Fruit fly (Drosophila melanogaster) whole organism, embryonic: ENCODE measurements around the gene CG4949.

Experiments used
- Asciz ChIP-seq: fragments of 200-800 bp; sonication (Bioruptor generic); optimal IDR thresholded peaks from 2 replicates; lab custom pipeline; 2017; ENCODE audit warnings: missing biosample characterization, mild to moderate bottlenecking, missing genetic modification characterization, missing genetic modification reagents
- CG10209 ChIP-seq: fragments of 200-800 bp; sonication (Bioruptor generic); optimal IDR thresholded peaks from 3 replicates; lab custom pipeline; 2017; ENCODE audit warnings: missing biosample characterization, mild to moderate bottlenecking, missing genetic modification characterization, missing genetic modification reagents
- CG10267 ChIP-seq: fragments of 200-800 bp; sonication (Bioruptor generic); optimal IDR thresholded peaks from 2 replicates; lab custom pipeline; 2018; ENCODE audit warnings: missing biosample characterization, mild to moderate bottlenecking, missing genetic modification characterization, moderate library complexity
- CG10462 ChIP-seq: fragments of 200-800 bp; sonication (Bioruptor generic); optimal IDR thresholded peaks from 2 replicates; lab custom pipeline; 2016; ENCODE audit warnings: missing biosample characterization, missing genetic modification characterization
- CG12071 ChIP-seq: fragments of 200-800 bp; sonication (Bioruptor generic); optimal IDR thresholded peaks from 3 replicates; lab custom pipeline; 2018; ENCODE audit warnings: missing biosample characterization, mild to moderate bottlenecking, missing genetic modification characterization
- CG15073 ChIP-seq: fragments of 200-800 bp; sonication (Bioruptor generic); optimal IDR thresholded peaks from 2 replicates; lab custom pipeline; 2016; ENCODE audit warnings: missing biosample characterization, missing genetic modification characterization
- CG15514 ChIP-seq: fragments of 200-800 bp; sonication (Bioruptor generic); optimal IDR thresholded peaks from 3 replicates; lab custom pipeline; 2017; ENCODE audit warnings: missing biosample characterization, missing genetic modification characterization, mild to moderate bottlenecking, moderate library complexity, missing genetic modification reagents
- CG16815 ChIP-seq: fragments of 200-800 bp; sonication (Bioruptor generic); optimal IDR thresholded peaks from 3 replicates; lab custom pipeline; 2017; ENCODE audit warnings: missing biosample characterization, mild to moderate bottlenecking, missing genetic modification characterization
- CG17361 ChIP-seq: fragments of 200-800 bp; sonication (Bioruptor generic); IDR thresholded peaks from 3 replicates; pipeline ENCODE4 v1.3.6; 2022; ENCODE audit warnings: missing biosample characterization, missing genetic modification characterization
- CG18599 ChIP-seq: fragments of 200-800 bp; sonication (Bioruptor generic); optimal IDR thresholded peaks from 3 replicates; lab custom pipeline; 2017; ENCODE audit warnings: missing biosample characterization, missing genetic modification characterization, mild to moderate bottlenecking, moderate library complexity, missing genetic modification reagents
- CG2120 ChIP-seq: fragments of 200-800 bp; sonication (Bioruptor generic); optimal IDR thresholded peaks from 3 replicates; lab custom pipeline; 2016; ENCODE audit warnings: missing biosample characterization, missing genetic modification characterization
- CG2712 ChIP-seq: fragments of 200-800 bp; optimal IDR thresholded peaks from 3 replicates; lab custom pipeline; 2019; ENCODE audit warnings: missing biosample characterization, mild to moderate bottlenecking, missing genetic modification characterization, moderate library complexity
- CG31224 ChIP-seq: fragments of 200-800 bp; sonication (Bioruptor generic); IDR thresholded peaks from 2 replicates; pipeline ENCODE4 v1.3.6; 2022; ENCODE audit warnings: missing biosample characterization, missing genetic modification characterization
- CG34224 ChIP-seq: fragments of 200-800 bp; sonication (Bioruptor generic); IDR thresholded peaks from 3 replicates; pipeline ENCODE4 v1.3.6; 2022; ENCODE audit warnings: missing biosample characterization, missing genetic modification characterization; ENCODE audit not compliant: partially characterized antibody
- CG4820 ChIP-seq: fragments of 200-800 bp; sonication (Bioruptor generic); optimal IDR thresholded peaks from 3 replicates; lab custom pipeline; 2016; ENCODE audit warnings: missing biosample characterization, missing genetic modification characterization
- CG5245 ChIP-seq: fragments of 200-800 bp; sonication (Bioruptor generic); optimal IDR thresholded peaks from 3 replicates; lab custom pipeline; 2016; ENCODE audit warnings: missing biosample characterization, missing genetic modification characterization
- CG5953 ChIP-seq: fragments of 200-800 bp; sonication (Bioruptor generic); IDR thresholded peaks from 2 replicates; pipeline ENCODE4 v1.3.6; 2022; ENCODE audit warnings: missing biosample characterization, missing genetic modification characterization
- CG7357 ChIP-seq: fragments of 200-800 bp; sonication (Bioruptor generic); IDR thresholded peaks from 3 replicates; pipeline ENCODE4 v1.3.6; 2022; ENCODE audit warnings: missing biosample characterization, missing genetic modification characterization
- CG8359 ChIP-seq: fragments of 200-800 bp; sonication (Bioruptor generic); optimal IDR thresholded peaks from 2 replicates; lab custom pipeline; 2017; ENCODE audit warnings: missing biosample characterization, mild to moderate bottlenecking, missing genetic modification characterization, borderline replicate concordance
- CG8478 ChIP-seq: fragments of >200 bp; optimal IDR thresholded peaks from 2 replicates; lab custom pipeline; 2018
- CG8924 ChIP-seq: fragments of 200-800 bp; optimal IDR thresholded peaks from 3 replicates; lab custom pipeline; 2019; ENCODE audit warnings: missing biosample characterization, mild to moderate bottlenecking, missing genetic modification characterization, moderate library complexity
- CG9215 ChIP-seq: fragments of 200-800 bp; sonication (Bioruptor generic); IDR thresholded peaks from 2 replicates; pipeline ENCODE4 v1.3.6; 2022; ENCODE audit warnings: missing biosample characterization, missing genetic modification characterization
- CG9437 ChIP-seq: fragments of 200-800 bp; sonication (Bioruptor generic); optimal IDR thresholded peaks from 2 replicates; lab custom pipeline; 2018; ENCODE audit warnings: missing biosample characterization, mild to moderate bottlenecking, missing genetic modification characterization
- CG9817 ChIP-seq: fragments of 200-800 bp; sonication (Bioruptor generic); optimal IDR thresholded peaks from 2 replicates; lab custom pipeline; 2018; ENCODE audit warnings: missing biosample characterization, mild to moderate bottlenecking, missing genetic modification characterization, moderate library complexity
- Dp ChIP-seq: fragments of 200-800 bp; sonication (Bioruptor generic); optimal IDR thresholded peaks from 2 replicates; lab custom pipeline; 2018; ENCODE audit warnings: missing biosample characterization, mild to moderate bottlenecking, missing genetic modification characterization, moderate library complexity
- HHEX ChIP-seq: fragments of 200-800 bp; sonication (Bioruptor generic); optimal IDR thresholded peaks from 3 replicates; lab custom pipeline; 2017; ENCODE audit warnings: missing biosample characterization, mild to moderate bottlenecking, missing genetic modification characterization, missing genetic modification reagents
- HLH54F ChIP-seq: fragments of 200-800 bp; sonication (Bioruptor generic); optimal IDR thresholded peaks from 3 replicates; lab custom pipeline; 2016; ENCODE audit warnings: missing biosample characterization, missing genetic modification characterization
- MESR4 ChIP-seq: fragments of 200-800 bp; sonication (Bioruptor generic); optimal IDR thresholded peaks from 2 replicates; lab custom pipeline; 2018; ENCODE audit warnings: missing biosample characterization, mild to moderate bottlenecking, missing genetic modification characterization, moderate library complexity
- Meics ChIP-seq: fragments of 200-800 bp; sonication (Bioruptor generic); optimal IDR thresholded peaks from 2 replicates; lab custom pipeline; 2017; ENCODE audit warnings: missing biosample characterization, mild to moderate bottlenecking, missing genetic modification characterization
- Oli ChIP-seq: fragments of 200-800 bp; sonication (Bioruptor generic); optimal IDR thresholded peaks from 2 replicates; lab custom pipeline; 2018; ENCODE audit warnings: missing biosample characterization, mild to moderate bottlenecking, missing genetic modification characterization, moderate library complexity
- Sox100B ChIP-seq: fragments of 200-800 bp; sonication (Bioruptor generic); optimal IDR thresholded peaks from 3 replicates; lab custom pipeline; 2018; ENCODE audit warnings: missing biosample characterization, mild to moderate bottlenecking, missing genetic modification characterization
- Sox102F ChIP-seq: fragments of 200-800 bp; sonication (Bioruptor generic); optimal IDR thresholded peaks from 2 replicates; lab custom pipeline; 2018; ENCODE audit warnings: missing biosample characterization, mild to moderate bottlenecking, missing genetic modification characterization, moderate library complexity
- Ssrp ChIP-seq: fragments of 200-800 bp; sonication (Bioruptor generic); optimal IDR thresholded peaks from 2 replicates; lab custom pipeline; 2018; ENCODE audit warnings: missing biosample characterization, mild to moderate bottlenecking, missing genetic modification characterization, moderate library complexity
- ase ChIP-seq: fragments of 200-800 bp; sonication (Bioruptor generic); IDR thresholded peaks from 3 replicates; pipeline ENCODE4 v1.3.6; 2022; ENCODE audit warnings: missing biosample characterization, missing genetic modification characterization
- bigmax ChIP-seq: fragments of 200-800 bp; sonication (Bioruptor generic); optimal IDR thresholded peaks from 2 replicates; lab custom pipeline; 2018; ENCODE audit warnings: missing biosample characterization, mild to moderate bottlenecking, missing genetic modification characterization
- chm ChIP-seq: fragments of 200-800 bp; sonication (Bioruptor generic); IDR thresholded peaks from 2 replicates; pipeline ENCODE4 v1.3.6; 2022; ENCODE audit warnings: missing biosample characterization, missing genetic modification characterization
- dati ChIP-seq: fragments of 200-800 bp; sonication (Bioruptor generic); IDR thresholded peaks from 2 replicates; pipeline ENCODE4 v1.3.6; 2022; ENCODE audit warnings: missing biosample characterization, missing genetic modification characterization
- dpn ChIP-seq, 2 experiments: fragments of 200-800 bp; sonication (Bioruptor generic); optimal IDR thresholded peaks; 3 replicates each; lab custom pipeline; 2016; ENCODE audit warnings: missing biosample characterization in 2 of 2, missing genetic modification characterization in 2 of 2
- esg ChIP-seq: fragments of 200-800 bp; sonication (Bioruptor generic); conservative IDR thresholded peaks from 2 replicates; pipeline ENCODE4 v1.3.6; 2022; ENCODE audit warnings: missing biosample characterization, missing genetic modification characterization
- fd3F ChIP-seq: fragments of 200-800 bp; sonication (Bioruptor generic); optimal IDR thresholded peaks from 2 replicates; lab custom pipeline; 2018; ENCODE audit warnings: missing biosample characterization, mild to moderate bottlenecking, missing genetic modification characterization, moderate library complexity
- gcm ChIP-seq: fragments of 200-800 bp; sonication (Bioruptor generic); optimal IDR thresholded peaks from 2 replicates; lab custom pipeline; 2019; ENCODE audit warnings: missing biosample characterization, mild to moderate bottlenecking, missing genetic modification characterization, moderate library complexity
- ham ChIP-seq: fragments of 200-800 bp; sonication (Bioruptor generic); IDR thresholded peaks from 2 replicates; pipeline ENCODE4 v1.3.6; 2022; ENCODE audit warnings: missing biosample characterization, missing genetic modification characterization
- her ChIP-seq: fragments of 200-800 bp; sonication (Bioruptor generic); optimal IDR thresholded peaks from 2 replicates; lab custom pipeline; 2016; ENCODE audit warnings: missing biosample characterization, missing genetic modification characterization
- lov ChIP-seq, 2 experiments: fragments of 200-800 bp in 1 of 2; fragments of >200 bp in 1 of 2; sonication (Bioruptor generic) in 1 of 2; IDR thresholded peaks in 1 of 2; optimal IDR thresholded peaks in 1 of 2; 2 replicates in 1 of 2; 3 replicates in 1 of 2; pipeline versions ENCODE4 v1.3.6 to Lab custom; 2017 to 2022; ENCODE audit warnings: missing biosample characterization in 1 of 2, missing genetic modification characterization in 1 of 2
- peb ChIP-seq: fragments of 200-800 bp; sonication (Bioruptor generic); IDR thresholded peaks from 2 replicates; pipeline ENCODE4 v1.3.6; 2022; ENCODE audit warnings: missing biosample characterization, missing genetic modification characterization
- pum ChIP-seq: fragments of 200-800 bp; sonication (Bioruptor generic); optimal IDR thresholded peaks from 2 replicates; lab custom pipeline; 2016; ENCODE audit warnings: missing biosample characterization, missing genetic modification characterization
- salm ChIP-seq: fragments of 200-800 bp; sonication (Bioruptor generic); optimal IDR thresholded peaks from 2 replicates; lab custom pipeline; 2018; ENCODE audit warnings: missing biosample characterization, mild to moderate bottlenecking, missing genetic modification characterization
- sim ChIP-seq: fragments of 200-800 bp; sonication (Bioruptor generic); IDR thresholded peaks from 2 replicates; pipeline ENCODE4 v1.3.6; 2022; ENCODE audit warnings: missing biosample characterization, missing genetic modification characterization
- sima ChIP-seq: fragments of 200-800 bp; sonication (Bioruptor generic); optimal IDR thresholded peaks from 2 replicates; lab custom pipeline; 2016; ENCODE audit warnings: missing biosample characterization, missing genetic modification characterization
- stc ChIP-seq: fragments of 200-800 bp; sonication (Bioruptor generic); IDR thresholded peaks from 2 replicates; pipeline ENCODE4 v1.3.6; 2022; ENCODE audit warnings: missing biosample characterization, missing genetic modification characterization
- toy ChIP-seq: fragments of 200-800 bp; sonication (Bioruptor generic); IDR thresholded peaks from 2 replicates; pipeline ENCODE4 v1.3.6; 2022; ENCODE audit warnings: missing biosample characterization, missing genetic modification characterization

Gene CG4949

dm6 chrX:17107401-17107916 lies 28.8 kb downstream of the CG4949 start, which contains the start of gene CG5004 (continued):
- TF ChIP-seq ase (GFP tag; lab: Robert Waterston, UW) = no peak
- TF ChIP-seq salm = no peak
- TF ChIP-seq CG17361 (GFP tag; lab: Robert Waterston, UW) = no peak
- no peak for TF ChIP-seq lov (optimal IDR thresholded peaks at IDR 0.05; lab: Kevin White, UChicago)
- TF ChIP-seq lov (GFP tag; IDR thresholded peaks at IDR 0.05; lab: Robert Waterston, UW) = no peak
- peak; percentile 9 for TF ChIP-seq HHEX
- no peak for TF ChIP-seq toy
- TF ChIP-seq fd3F (GFP tag; lab: Kevin White, UChicago) = no peak
- no peak for TF ChIP-seq sima
- TF ChIP-seq Oli (tag; lab: Kevin White, UChicago) = no peak
- TF ChIP-seq dati = no peak
- TF ChIP-seq her (GFP tag; lab: Kevin White, UChicago) = peak; percentile 21
- no peak for TF ChIP-seq CG10462 (GFP tag; lab: Kevin White, UChicago)
- TF ChIP-seq CG5953 = no peak
- TF ChIP-seq MESR4 = peak; percentile 23
- TF ChIP-seq Meics (GFP tag; lab: Kevin White, UChicago) = no peak
- TF ChIP-seq Ssrp (tag; lab: Kevin White, UChicago) = no peak
- TF ChIP-seq CG9437 (GFP tag; lab: Kevin White, UChicago) = no peak
- no peak for TF ChIP-seq sim
- no peak for TF ChIP-seq dpn (GFP tag; optimal IDR thresholded peaks at IDR 0.05; lab: Kevin White, UChicago)
- TF ChIP-seq Sox102F (GFP tag; lab: Kevin White, UChicago) = no peak
- TF ChIP-seq CG8924 (tag; lab: Kevin White, UChicago) = no peak
- peak; percentile 39; the same call in 1 of the 2 replicates for TF ChIP-seq stc (GFP tag; lab: Robert Waterston, UW)
- TF ChIP-seq CG2120 (GFP tag; lab: Kevin White, UChicago) = no peak
- TF ChIP-seq CG15073 = no peak
- peak; percentile 97 for TF ChIP-seq CG15514
- no peak for TF ChIP-seq CG2712 (tag; lab: Kevin White, UChicago)
- no peak for TF ChIP-seq CG9817 (tag; lab: Kevin White, UChicago)
- no peak for TF ChIP-seq CG16815 (GFP tag; lab: Kevin White, UChicago)
- no peak for TF ChIP-seq CG31224 (GFP tag; lab: Robert Waterston, UW)
- TF ChIP-seq Sox100B (GFP tag; lab: Kevin White, UChicago) = no peak
- TF ChIP-seq Dp (GFP tag; lab: Kevin White, UChicago) = peak; percentile 41
- no peak for TF ChIP-seq CG10209 (GFP tag; lab: Kevin White, UChicago)
- no peak for TF ChIP-seq CG4820 (GFP tag; lab: Kevin White, UChicago)
- no peak for TF ChIP-seq pum
- no peak for TF ChIP-seq CG8478 (lab: Kevin White, UChicago)
- TF ChIP-seq CG18599 (GFP tag; lab: Kevin White, UChicago) = no peak
- TF ChIP-seq esg = no peak
- peak; percentile 44; the same call in 1 of the 3 replicates for TF ChIP-seq CG34224 (GFP tag; lab: Robert Waterston, UW)
- TF ChIP-seq CG12071 (GFP tag; lab: Kevin White, UChicago) = no peak
- TF ChIP-seq HLH54F (GFP tag; lab: Kevin White, UChicago) = no peak
- no peak for TF ChIP-seq bigmax
- TF ChIP-seq chm = no peak; the same call in 1 of the 2 replicates
- TF ChIP-seq CG5245 (GFP tag; lab: Kevin White, UChicago) = no peak
- no peak for TF ChIP-seq CG8359
- no peak for TF ChIP-seq ham
- TF ChIP-seq gcm = no peak
- TF ChIP-seq CG10267 = no peak
- TF ChIP-seq CG9215 (GFP tag; lab: Robert Waterston, UW) = no peak
- no peak for TF ChIP-seq Asciz
- TF ChIP-seq peb = no peak
- TF ChIP-seq CG7357 (GFP tag; lab: Robert Waterston, UW) = no peak
